Fruit fly (Drosophila melanogaster) whole organism, embryonic: ENCODE results near the gene CG5435.

Experiments
- Ada2b ChIP-seq: fragments of 200-800 bp; sonication (Bioruptor generic); IDR thresholded peaks from 2 replicates; pipeline ENCODE4 v1.3.6; 2022; ENCODE audit warnings: missing biosample characterization, missing genetic modification characterization
- Adf1 ChIP-seq: fragments of 200-800 bp; sonication (Bioruptor generic); IDR thresholded peaks from 2 replicates; pipeline ENCODE4 v1.3.6; 2022; ENCODE audit warnings: missing biosample characterization, missing genetic modification characterization
- Bgb ChIP-seq: fragments of 200-800 bp; sonication (Bioruptor generic); IDR thresholded peaks from 2 replicates; pipeline ENCODE4 v1.3.6; 2022; ENCODE audit warnings: missing biosample characterization, missing genetic modification characterization; ENCODE audit not compliant: partially characterized antibody
- CG10543 ChIP-seq: fragments of 200-800 bp; sonication (Bioruptor generic); optimal IDR thresholded peaks from 3 replicates; lab custom pipeline; 2017; ENCODE audit warnings: missing biosample characterization, mild to moderate bottlenecking, missing genetic modification characterization, moderate library complexity
- CG12104 ChIP-seq: fragments of 200-800 bp; sonication (Bioruptor generic); optimal IDR thresholded peaks from 3 replicates; lab custom pipeline; 2016; ENCODE audit warnings: missing biosample characterization, missing genetic modification characterization
- CG12155 ChIP-seq: fragments of 200-800 bp; sonication (Bioruptor generic); optimal IDR thresholded peaks from 3 replicates; lab custom pipeline; 2016; ENCODE audit warnings: missing biosample characterization, missing genetic modification characterization
- CG12219 ChIP-seq: fragments of 200-800 bp; sonication (Bioruptor generic); optimal IDR thresholded peaks from 3 replicates; lab custom pipeline; 2018; ENCODE audit warnings: missing biosample characterization, mild to moderate bottlenecking, missing genetic modification characterization
- CG12769 ChIP-seq: fragments of 200-800 bp; sonication (Bioruptor generic); optimal IDR thresholded peaks from 2 replicates; lab custom pipeline; 2019; ENCODE audit warnings: missing biosample characterization, mild to moderate bottlenecking, missing genetic modification characterization, moderate library complexity
- CG13287 ChIP-seq: fragments of 200-800 bp; sonication (Bioruptor generic); IDR thresholded peaks from 2 replicates; pipeline ENCODE4 v1.3.6; 2022; ENCODE audit warnings: missing biosample characterization, missing genetic modification characterization; ENCODE audit not compliant: partially characterized antibody
- CG13624 ChIP-seq: fragments of 200-800 bp; sonication (Bioruptor generic); optimal IDR thresholded peaks from 2 replicates; lab custom pipeline; 2016; ENCODE audit warnings: missing biosample characterization, missing genetic modification characterization
- CG13894 ChIP-seq: fragments of 200-800 bp; sonication (Bioruptor generic); optimal IDR thresholded peaks from 3 replicates; lab custom pipeline; 2018; ENCODE audit warnings: missing biosample characterization, mild to moderate bottlenecking, missing genetic modification characterization, moderate library complexity
- CG14710 ChIP-seq: fragments of 200-800 bp; sonication (Bioruptor generic); optimal IDR thresholded peaks from 3 replicates; lab custom pipeline; 2019; ENCODE audit warnings: missing biosample characterization, mild to moderate bottlenecking, missing genetic modification characterization, moderate library complexity
- CG30020 ChIP-seq: fragments of 200-800 bp; optimal IDR thresholded peaks from 2 replicates; lab custom pipeline; 2019; ENCODE audit warnings: missing biosample characterization, mild to moderate bottlenecking, missing genetic modification characterization, moderate library complexity
- CG31224 ChIP-seq: fragments of 200-800 bp; sonication (Bioruptor generic); IDR thresholded peaks from 2 replicates; pipeline ENCODE4 v1.3.6; 2022; ENCODE audit warnings: missing biosample characterization, missing genetic modification characterization
- CG3847 ChIP-seq: fragments of 200-800 bp; sonication (Bioruptor generic); IDR thresholded peaks from 2 replicates; pipeline ENCODE4 v1.3.6; 2022; ENCODE audit warnings: missing biosample characterization, missing genetic modification characterization
- CG4360 ChIP-seq: fragments of 200-800 bp; sonication (Bioruptor generic); IDR thresholded peaks from 2 replicates; pipeline ENCODE4 v1.3.6; 2022; ENCODE audit warnings: missing biosample characterization, missing genetic modification characterization
- CG7786 ChIP-seq: fragments of 200-800 bp; sonication (Bioruptor generic); optimal IDR thresholded peaks from 2 replicates; lab custom pipeline; 2016; ENCODE audit warnings: missing biosample characterization, missing genetic modification characterization
- CG7928 ChIP-seq: fragments of 200-800 bp; sonication (Bioruptor generic); optimal IDR thresholded peaks from 2 replicates; lab custom pipeline; 2017; ENCODE audit warnings: missing biosample characterization, mild to moderate bottlenecking, missing genetic modification characterization
- CG8388 ChIP-seq: fragments of 200-800 bp; sonication (Bioruptor generic); optimal IDR thresholded peaks from 2 replicates; lab custom pipeline; 2019; ENCODE audit warnings: missing biosample characterization, mild to moderate bottlenecking, missing genetic modification characterization, moderate library complexity
- CG8765 ChIP-seq: fragments of 200-800 bp; sonication (Bioruptor generic); IDR thresholded peaks from 2 replicates; pipeline ENCODE4 v1.3.6; 2022; ENCODE audit warnings: missing biosample characterization, missing genetic modification characterization
- CHES-1-like ChIP-seq: fragments of 200-800 bp; sonication (Bioruptor generic); optimal IDR thresholded peaks from 2 replicates; lab custom pipeline; 2016; ENCODE audit warnings: missing biosample characterization, missing genetic modification characterization
- CkIIα-i1 ChIP-seq: fragments of 200-800 bp; sonication (Bioruptor generic); IDR thresholded peaks from 2 replicates; pipeline ENCODE4 v1.3.6; 2022; ENCODE audit warnings: missing biosample characterization, missing genetic modification characterization
- Eip74EF ChIP-seq, 2 experiments: fragments of 200-800 bp in 1 of 2; fragments of >200 bp in 1 of 2; sonication (Bioruptor generic) in 1 of 2; optimal IDR thresholded peaks; 2 replicates each; lab custom pipeline; 2017 to 2019; ENCODE audit warnings: missing biosample characterization in 2 of 2, missing genetic modification characterization in 2 of 2, mild to moderate bottlenecking in 1 of 2, moderate library complexity in 1 of 2
- Hr51 ChIP-seq, 2 experiments: fragments of 200-800 bp; sonication (Bioruptor generic); optimal IDR thresholded peaks; 2 replicates in 1 of 2; 3 replicates in 1 of 2; lab custom pipeline; 2016 to 2018; ENCODE audit warnings: missing biosample characterization in 2 of 2, missing genetic modification characterization in 2 of 2, mild to moderate bottlenecking in 1 of 2, moderate library complexity in 1 of 2
- Jarid2 ChIP-seq: fragments of 200-800 bp; sonication (Bioruptor generic); optimal IDR thresholded peaks from 3 replicates; lab custom pipeline; 2017; ENCODE audit warnings: mild to moderate bottlenecking, missing biosample characterization, missing genetic modification reagents, missing genetic modification characterization
- MESR4 ChIP-seq: fragments of 200-800 bp; sonication (Bioruptor generic); optimal IDR thresholded peaks from 2 replicates; lab custom pipeline; 2018; ENCODE audit warnings: missing biosample characterization, mild to moderate bottlenecking, missing genetic modification characterization, moderate library complexity
- Meics ChIP-seq: fragments of 200-800 bp; sonication (Bioruptor generic); optimal IDR thresholded peaks from 2 replicates; lab custom pipeline; 2017; ENCODE audit warnings: missing biosample characterization, mild to moderate bottlenecking, missing genetic modification characterization
- Rx ChIP-seq: fragments of 200-800 bp; sonication (Bioruptor generic); IDR thresholded peaks from 2 replicates; pipeline ENCODE4 v1.3.6; 2022; ENCODE audit warnings: missing biosample characterization, missing genetic modification characterization
- Scr ChIP-seq: fragments of 200-800 bp; sonication (Bioruptor generic); IDR thresholded peaks from 2 replicates; pipeline ENCODE4 v1.3.6; 2022; ENCODE audit warnings: missing biosample characterization, missing genetic modification characterization; ENCODE audit not compliant: partially characterized antibody
- YL-1 ChIP-seq: fragments of 200-800 bp; sonication (Bioruptor generic); optimal IDR thresholded peaks from 3 replicates; lab custom pipeline; 2017; ENCODE audit warnings: missing biosample characterization, mild to moderate bottlenecking, missing genetic modification characterization
- cato ChIP-seq: fragments of 200-800 bp; sonication (Bioruptor generic); optimal IDR thresholded peaks from 2 replicates; lab custom pipeline; 2016; ENCODE audit warnings: missing biosample characterization, missing genetic modification characterization, borderline replicate concordance
- crp ChIP-seq, 2 experiments: fragments of 200-800 bp; sonication (Bioruptor generic); optimal IDR thresholded peaks; 2 replicates in 1 of 2; 3 replicates in 1 of 2; lab custom pipeline; 2017; ENCODE audit warnings: missing biosample characterization in 2 of 2, missing genetic modification characterization in 2 of 2, mild to moderate bottlenecking in 1 of 2, moderate library complexity in 1 of 2
- da ChIP-seq: fragments of 200-800 bp; sonication (Bioruptor generic); optimal IDR thresholded peaks from 2 replicates; lab custom pipeline; 2016; ENCODE audit warnings: missing biosample characterization, missing genetic modification characterization
- dmrt11E ChIP-seq: fragments of 200-800 bp; sonication (Bioruptor generic); optimal IDR thresholded peaks from 3 replicates; lab custom pipeline; 2018; ENCODE audit warnings: missing biosample characterization, mild to moderate bottlenecking, missing genetic modification characterization, moderate library complexity
- ems ChIP-seq: fragments of 200-800 bp; sonication (Bioruptor generic); optimal IDR thresholded peaks from 3 replicates; lab custom pipeline; 2016; ENCODE audit warnings: missing biosample characterization, missing genetic modification characterization
- fd102C ChIP-seq: fragments of 200-800 bp; sonication (Bioruptor generic); optimal IDR thresholded peaks from 2 replicates; lab custom pipeline; 2018; ENCODE audit warnings: missing biosample characterization, mild to moderate bottlenecking, missing genetic modification characterization, moderate library complexity
- fru ChIP-seq: fragments of >200 bp; optimal IDR thresholded peaks from 2 replicates; lab custom pipeline; 2017
- ftz-f1 ChIP-seq: fragments of 200-800 bp; sonication (Bioruptor generic); optimal IDR thresholded peaks from 2 replicates; lab custom pipeline; 2016; ENCODE audit warnings: missing biosample characterization, missing genetic modification characterization
- gcm ChIP-seq: fragments of 200-800 bp; sonication (Bioruptor generic); optimal IDR thresholded peaks from 2 replicates; lab custom pipeline; 2019; ENCODE audit warnings: missing biosample characterization, mild to moderate bottlenecking, missing genetic modification characterization, moderate library complexity
- her ChIP-seq: fragments of 200-800 bp; sonication (Bioruptor generic); optimal IDR thresholded peaks from 2 replicates; lab custom pipeline; 2016; ENCODE audit warnings: missing biosample characterization, missing genetic modification characterization
- lola ChIP-seq, 3 experiments: fragments of >200 bp in 2 of 3; fragments of 200-800 bp in 1 of 3; sonication (Bioruptor generic) in 1 of 3; optimal IDR thresholded peaks; 2 replicates each; lab custom pipeline; 2017 to 2019; ENCODE audit warnings: missing biosample characterization in 3 of 3, missing genetic modification characterization in 3 of 3, mild to moderate bottlenecking in 1 of 3, moderate library complexity in 1 of 3
- nerfin-1 ChIP-seq: fragments of 200-800 bp; sonication (Bioruptor generic); optimal IDR thresholded peaks from 3 replicates; lab custom pipeline; 2019; ENCODE audit warnings: missing biosample characterization, mild to moderate bottlenecking, missing genetic modification characterization, moderate library complexity
- phol ChIP-seq: fragments of 200-800 bp; sonication (Bioruptor generic); optimal IDR thresholded peaks from 3 replicates; lab custom pipeline; 2018; ENCODE audit warnings: missing biosample characterization, mild to moderate bottlenecking, missing genetic modification characterization, moderate library complexity
- stc ChIP-seq: fragments of 200-800 bp; sonication (Bioruptor generic); IDR thresholded peaks from 2 replicates; pipeline ENCODE4 v1.3.6; 2022; ENCODE audit warnings: missing biosample characterization, missing genetic modification characterization
- trem ChIP-seq: fragments of 200-800 bp; optimal IDR thresholded peaks from 3 replicates; lab custom pipeline; 2019; ENCODE audit warnings: missing biosample characterization, mild to moderate bottlenecking, missing genetic modification characterization, moderate library complexity
- wdn ChIP-seq: fragments of 200-800 bp; sonication (Bioruptor generic); IDR thresholded peaks from 2 replicates; pipeline ENCODE4 v1.3.6; 2022; ENCODE audit warnings: missing biosample characterization, missing genetic modification characterization
- zen2 ChIP-seq: fragments of 200-800 bp; sonication (Bioruptor generic); IDR thresholded peaks from 3 replicates; pipeline ENCODE4 v1.3.6; 2022; ENCODE audit warnings: missing biosample characterization, missing genetic modification characterization; ENCODE audit not compliant: partially characterized antibody

CG5435 gene

dm6 chr2L:12433712-12434534, 3.2 kb upstream of the CG5435 start, which contains the start of gene eRF3 (continued):
- peak; percentile 55 for TF ChIP-seq Scr (GFP tag; lab: Robert Waterston, UW)
- TF ChIP-seq CG7786 (GFP tag; lab: Kevin White, UChicago), result no peak
- peak in 1 of 2 experiments; percentile 88 for TF ChIP-seq Hr51 (GFP tag; optimal IDR thresholded peaks at IDR 0.05; lab: Kevin White, UChicago)
- TF ChIP-seq Ada2b (GFP tag; lab: Robert Waterston, UW), result peak; percentile 65
- TF ChIP-seq CG8388 (GFP tag; lab: Kevin White, UChicago), result peak; percentile 69
- TF ChIP-seq CG12769 (tag; lab: Kevin White, UChicago), result no peak
- peak; percentile 51 for TF ChIP-seq CG8765 (GFP tag; lab: Robert Waterston, UW)
- peak; percentile 98 for TF ChIP-seq MESR4
- no peak for TF ChIP-seq CG12219
- TF ChIP-seq Rx, result 0 out of 2 replicates have a peak, but pooled peaks have one; percentile 34
- TF ChIP-seq trem (tag; lab: Kevin White, UChicago), result peak; percentile 67
- peak; percentile 70 for TF ChIP-seq CG10543
- TF ChIP-seq CG31224 (GFP tag; lab: Robert Waterston, UW), result peak; percentile 53
- TF ChIP-seq YL-1, result peak; percentile 98
- TF ChIP-seq lola (GFP tag; optimal IDR thresholded peaks at IDR 0.05; lab: Kevin White, UChicago), result peak in 1 of 3 experiments; percentile 88
- TF ChIP-seq ems (GFP tag; lab: Kevin White, UChicago), result no peak
- peak; percentile 54; the same call in 1 of the 2 replicates for TF ChIP-seq stc (GFP tag; lab: Robert Waterston, UW)
- no peak for TF ChIP-seq Adf1 (GFP tag; lab: Robert Waterston, UW)
- peak; percentile 54 for TF ChIP-seq gcm
- peak; percentile 91 for TF ChIP-seq CG14710 (tag; lab: Kevin White, UChicago)
- peak; percentile 65 for TF ChIP-seq nerfin-1 (tag; lab: Kevin White, UChicago)
- TF ChIP-seq fd102C (GFP tag; lab: Kevin White, UChicago), result no peak
- TF ChIP-seq ftz-f1 (GFP tag; lab: Kevin White, UChicago), result no peak
- TF ChIP-seq Bgb (GFP tag; lab: Robert Waterston, UW), result 0 out of 2 replicates have a peak, but pooled peaks have one; percentile 34
- no peak for TF ChIP-seq CG7928 (GFP tag; lab: Kevin White, UChicago)
- no peak for TF ChIP-seq crp (GFP tag; optimal IDR thresholded peaks at IDR 0.05; lab: Kevin White, UChicago)
- TF ChIP-seq CG12155 (GFP tag; lab: Kevin White, UChicago), result peak; percentile 56
- TF ChIP-seq CG3847 (GFP tag; lab: Robert Waterston, UW), result peak; percentile 78
- TF ChIP-seq CHES-1-like, result no peak
- TF ChIP-seq wdn (GFP tag; lab: Robert Waterston, UW), result peak; percentile 40; the same call in 1 of the 2 replicates
- no peak for TF ChIP-seq her
- peak in 1 of 2 experiments; percentile 3 for TF ChIP-seq Eip74EF (GFP tag; optimal IDR thresholded peaks at IDR 0.05; lab: Kevin White, UChicago)
- peak; percentile 85 for TF ChIP-seq CG12104
- no peak for TF ChIP-seq CkIIα-i1 (GFP tag; lab: Robert Waterston, UW)
- TF ChIP-seq Meics (GFP tag; lab: Kevin White, UChicago), result peak; percentile 81
- TF ChIP-seq CG30020 (tag; lab: Kevin White, UChicago), result peak; percentile 92
- TF ChIP-seq da, result no peak
- peak; percentile 99 for TF ChIP-seq phol (tag; lab: Kevin White, UChicago)
- no peak for TF ChIP-seq cato
- TF ChIP-seq CG13894 (tag; lab: Kevin White, UChicago), result peak; percentile 70
- TF ChIP-seq CG4360 (GFP tag; lab: Robert Waterston, UW), result no peak
- TF ChIP-seq Jarid2, result no peak
- no peak for TF ChIP-seq CG13624
- peak; percentile 45; the same call in 1 of the 2 replicates for TF ChIP-seq CG13287
- peak; percentile 85 for TF ChIP-seq dmrt11E (tag; lab: Kevin White, UChicago)
- TF ChIP-seq zen2 (GFP tag; lab: Robert Waterston, UW), result no peak
- no peak for TF ChIP-seq fru (lab: Kevin White, UChicago)
